Fruit fly (Drosophila melanogaster) whole organism: ENCODE data around the gene stac.

Experiments
- Dll ChIP-seq: fragments of >200 bp; optimal IDR thresholded peaks from 2 replicates; lab custom pipeline; 2017
- psq ChIP-seq: fragments of >200 bp; optimal IDR thresholded peaks from 2 replicates; lab custom pipeline; 2017

dm6 chr3R:25023056-25023455 lies 33.0 kb upstream of the stac start, which contains the start of gene beta4GalT7:
- TF ChIP-seq psq (no peak), Dll (lab: Kevin White, UChicago) (no peak)
